Worm (Caenorhabditis elegans) whole organism, L1 larva: ENCODE results near the gene rbm-25.
A peak's percentile ranks its signal among the peaks of the same experiment; 100 is the strongest.

Source experiments
- F16B12.6 ChIP-seq: fragments of 150-350 bp; optimal IDR thresholded peaks from 2 replicates; lab custom pipeline; 2014; ENCODE audit warnings: missing biosample characterization, missing genetic modification characterization
- aha-1 ChIP-seq: fragments of 150-350 bp; optimal IDR thresholded peaks from 2 replicates; lab custom pipeline; 2014; ENCODE audit warnings: missing biosample characterization, missing genetic modification characterization
- alr-1 ChIP-seq: fragments of 200-800 bp; sonication (Bioruptor generic); optimal IDR thresholded peaks from 2 replicates; lab custom pipeline; 2018; ENCODE audit warnings: borderline replicate concordance, mild to moderate bottlenecking, missing genetic modification characterization, missing compliant biosample characterization
- ceh-82 ChIP-seq, 3 experiments: fragments of 150-350 bp in 1 of 3; sonication (generic microtip) in 2 of 3; optimal IDR thresholded peaks; 2 replicates each; lab custom pipeline; 2014 to 2017; ENCODE audit warnings: missing biosample characterization in 3 of 3, missing genetic modification characterization in 3 of 3
- ceh-88 ChIP-seq: fragments of 200-800 bp; sonication (Bioruptor generic); IDR thresholded peaks from 2 replicates; pipeline ENCODE4 v1.3.6; 2022; ENCODE audit warnings: missing genetic modification characterization, missing compliant biosample characterization
- dpl-1 ChIP-seq, 3 experiments: fragments of 150-350 bp in 2 of 3; sonication (generic microtip) in 1 of 3; optimal IDR thresholded peaks; 2 replicates each; lab custom pipeline; 2014 to 2017; ENCODE audit warnings: missing biosample characterization in 3 of 3, missing genetic modification characterization in 3 of 3, missing genetic modification reagents in 3 of 3
- dsc-1 ChIP-seq: sonication (generic microtip); optimal IDR thresholded peaks from 2 replicates; lab custom pipeline; 2016; ENCODE audit warnings: mild to moderate bottlenecking, missing genetic modification characterization, missing compliant biosample characterization
- efl-1 ChIP-seq, 4 experiments: fragments of 150-350 bp; optimal IDR thresholded peaks in 3 of 4; peaks in 1 of 4; 1 replicate in 1 of 4; 2 replicates in 3 of 4; lab custom pipeline; 2014; ENCODE audit warnings: missing biosample characterization in 2 of 4, missing genetic modification characterization in 2 of 4, missing genetic modification reagents in 2 of 4
- efl-3 ChIP-seq: fragments of 200-800 bp; sonication (Bioruptor generic); optimal IDR thresholded peaks from 2 replicates; lab custom pipeline; 2018; ENCODE audit warnings: mild to moderate bottlenecking, missing genetic modification characterization, missing compliant biosample characterization
- elt-2 ChIP-seq: sonication (generic microtip); optimal IDR thresholded peaks from 2 replicates; lab custom pipeline; 2016; ENCODE audit warnings: missing genetic modification characterization, mild to moderate bottlenecking, inconsistent platforms, missing compliant biosample characterization, missing genetic modification reagents
- elt-3 ChIP-seq, 6 experiments: fragments of 150-350 bp in 1 of 6; sonication (generic microtip); optimal IDR thresholded peaks; 2 replicates each; lab custom pipeline; 2017 to 2018; ENCODE audit warnings: missing biosample characterization in 6 of 6, missing genetic modification characterization in 6 of 6, inconsistent platforms in 1 of 6
- grh-1 ChIP-seq: fragments of 200-800 bp; sonication (Bioruptor generic); IDR thresholded peaks from 2 replicates; pipeline ENCODE4 v1.3.6; 2022; ENCODE audit warnings: missing genetic modification reagents, missing genetic modification characterization, missing compliant biosample characterization
- isw-1 ChIP-seq: fragments of 200-800 bp; sonication (Bioruptor generic); IDR thresholded peaks from 2 replicates; pipeline ENCODE4 v1.3.6; 2022; ENCODE audit warnings: missing genetic modification characterization, missing compliant biosample characterization
- jun-1 ChIP-seq: fragments of 150-350 bp; optimal IDR thresholded peaks from 2 replicates; lab custom pipeline; 2014; ENCODE audit warnings: missing biosample characterization, missing genetic modification reagents, missing genetic modification characterization
- lin-13 ChIP-seq: fragments of 150-350 bp; optimal IDR thresholded peaks from 2 replicates; lab custom pipeline; 2014; ENCODE audit warnings: missing biosample characterization, missing genetic modification reagents, missing genetic modification characterization
- lin-14 ChIP-seq: fragments of 200-800 bp; sonication (Bioruptor generic); optimal IDR thresholded peaks from 2 replicates; lab custom pipeline; 2018; ENCODE audit warnings: mild to moderate bottlenecking, missing genetic modification characterization, moderate library complexity, missing compliant biosample characterization
- lin-35 ChIP-seq, 2 experiments: fragments of 150-350 bp; optimal IDR thresholded peaks; 2 replicates each; lab custom pipeline; 2014; ENCODE audit warnings: missing biosample characterization in 2 of 2, missing genetic modification characterization in 2 of 2, missing genetic modification reagents in 2 of 2
- lin-39 ChIP-seq: fragments of 150-350 bp; optimal IDR thresholded peaks from 2 replicates; lab custom pipeline; 2014; ENCODE audit warnings: missing biosample characterization, missing genetic modification reagents, missing genetic modification characterization
- lsy-2 ChIP-seq, 2 experiments: fragments of 150-350 bp; optimal IDR thresholded peaks; 2 replicates each; lab custom pipeline; 2014; ENCODE audit warnings: missing biosample characterization in 2 of 2, missing genetic modification characterization in 2 of 2
- mab-9 ChIP-seq: fragments of 200-800 bp; sonication (Bioruptor generic); IDR thresholded peaks from 2 replicates; pipeline ENCODE4 v1.3.6; 2022; ENCODE audit warnings: missing genetic modification reagents, missing genetic modification characterization, missing compliant biosample characterization
- mep-1 ChIP-seq: fragments of 150-350 bp; optimal IDR thresholded peaks from 2 replicates; lab custom pipeline; 2014; ENCODE audit warnings: missing biosample characterization, missing genetic modification characterization
- nhr-11 ChIP-seq: fragments of 150-350 bp; optimal IDR thresholded peaks from 2 replicates; lab custom pipeline; 2014; ENCODE audit warnings: missing biosample characterization, missing genetic modification characterization
- nhr-77 ChIP-seq: fragments of 150-350 bp; optimal IDR thresholded peaks from 2 replicates; lab custom pipeline; 2014; ENCODE audit warnings: missing biosample characterization, missing genetic modification characterization
- nhr-85 ChIP-seq: sonication (generic microtip); peaks from one replicate; lab custom pipeline; 2016; ENCODE audit warnings: missing genetic modification characterization, inconsistent platforms, missing compliant biosample characterization
- nhr-90 ChIP-seq: sonication (generic microtip); optimal IDR thresholded peaks from 2 replicates; lab custom pipeline; 2016; ENCODE audit warnings: mild to moderate bottlenecking, missing genetic modification characterization, missing compliant biosample characterization; ENCODE audit not compliant: poor library complexity
- pax-3 ChIP-seq: fragments of 200-800 bp; sonication (Bioruptor generic); optimal IDR thresholded peaks from 2 replicates; lab custom pipeline; 2018; ENCODE audit warnings: mild to moderate bottlenecking, missing genetic modification characterization, moderate library complexity, missing compliant biosample characterization
- rnt-1 ChIP-seq: sonication (generic microtip); optimal IDR thresholded peaks from 2 replicates; lab custom pipeline; 2016; ENCODE audit warnings: mild to moderate bottlenecking, missing genetic modification characterization, moderate library complexity, missing compliant biosample characterization
- snpc-4 ChIP-seq: fragments of 150-350 bp; optimal IDR thresholded peaks from 2 replicates; lab custom pipeline; 2014; ENCODE audit warnings: missing biosample characterization, missing genetic modification characterization
- sox-4 ChIP-seq: sonication (generic microtip); optimal IDR thresholded peaks from 2 replicates; lab custom pipeline; 2016; ENCODE audit warnings: missing genetic modification characterization, missing compliant biosample characterization
- sup-37 ChIP-seq: fragments of 200-800 bp; sonication (Bioruptor generic); optimal IDR thresholded peaks from 2 replicates; lab custom pipeline; 2018; ENCODE audit warnings: mild to moderate bottlenecking, missing genetic modification characterization, missing compliant biosample characterization
- swsn-7 ChIP-seq: sonication (generic microtip); optimal IDR thresholded peaks from 2 replicates; lab custom pipeline; 2016; ENCODE audit warnings: missing genetic modification characterization, missing compliant biosample characterization
- unc-130 ChIP-seq: fragments of 150-350 bp; optimal IDR thresholded peaks from 2 replicates; lab custom pipeline; 2017; ENCODE audit warnings: missing biosample characterization, missing genetic modification characterization, inconsistent platforms
- unc-30 ChIP-seq: sonication (generic microtip); optimal IDR thresholded peaks from 2 replicates; lab custom pipeline; 2017; ENCODE audit warnings: missing biosample characterization, missing genetic modification characterization
- unc-62 ChIP-seq: fragments of 150-350 bp; optimal IDR thresholded peaks from 2 replicates; lab custom pipeline; 2014; ENCODE audit warnings: missing biosample characterization, missing genetic modification reagents, missing genetic modification characterization
- zip-4 ChIP-seq: fragments of 200-800 bp; sonication (Bioruptor generic); optimal IDR thresholded peaks from 2 replicates; lab custom pipeline; 2018; ENCODE audit warnings: mild to moderate bottlenecking, missing genetic modification characterization, moderate library complexity, missing compliant biosample characterization
- ztf-4 ChIP-seq: fragments of 150-350 bp; optimal IDR thresholded peaks from 2 replicates; lab custom pipeline; 2014; ENCODE audit warnings: missing biosample characterization, missing genetic modification characterization

rbm-25 gene

ce11 chrV:12536409-12537038 is 38.5 kb downstream of the rbm-25 start (continued):
- TF ChIP-seq dpl-1 (GFP tag; optimal IDR thresholded peaks at IDR 0.05; lab: Kevin White, UChicago) (no peak), rnt-1 (tag; lab: Kevin White, UChicago) (no peak), zip-4 (GFP tag; lab: Kevin White, UChicago) (no peak), jun-1 (tag; lab: Kevin White, UChicago) (no peak), mab-9 (GFP tag; lab: Robert Waterston, UW) (no peak), lin-13 (no peak), elt-2 (tag; lab: Kevin White, UChicago) (no peak), aha-1 (no peak), isw-1 (no peak), swsn-7 (tag; lab: Kevin White, UChicago) (no peak), nhr-77 (tag; lab: Kevin White, UChicago) (no peak), sup-37 (GFP tag; lab: Kevin White, UChicago) (no peak), grh-1 (GFP tag; lab: Robert Waterston, UW) (no peak), ceh-88 (GFP tag; lab: Robert Waterston, UW) (no peak), lin-39 (tag; lab: Kevin White, UChicago) (no peak), mep-1 (tag; lab: Kevin White, UChicago) (peak; percentile 27), unc-130 (tag; lab: Kevin White, UChicago) (no peak), sox-4 (tag; lab: Kevin White, UChicago) (no peak), unc-30 (tag; lab: Kevin White, UChicago) (no peak), lin-14 (peak; percentile 59), nhr-11 (tag; lab: Kevin White, UChicago) (no peak), ztf-4 (tag; lab: Kevin White, UChicago) (no peak), nhr-90 (no peak), alr-1 (no peak), elt-3 (tag; optimal IDR thresholded peaks at IDR 0.05; lab: Kevin White, UChicago) (peak in 1 of 6 experiments; percentile 26), nhr-85 (tag; lab: Kevin White, UChicago) (peak; percentile 78)

- no peak for TF ChIP-seq efl-3 (GFP tag; lab: Kevin White, UChicago)
- TF ChIP-seq, all 84 proteins: peak for 0
These were observed 39.5 kb downstream of the rbm-25 start for ce11 chrV:12537505-12537904.

- no peak for TF ChIP-seq F16B12.6
- no peak for TF ChIP-seq isw-1
- peak; percentile 9 for TF ChIP-seq rnt-1 (tag; lab: Kevin White, UChicago)
- TF ChIP-seq pax-3 (tag; lab: Kevin White, UChicago): no peak
- peak; percentile 9 for TF ChIP-seq dsc-1 (tag; lab: Kevin White, UChicago)
- peak in 1 of 2 experiments; percentile 26 for TF ChIP-seq lsy-2 (tag; optimal IDR thresholded peaks at IDR 0.05; lab: Kevin White, UChicago)
- TF ChIP-seq grh-1 (GFP tag; lab: Robert Waterston, UW): no peak
- TF ChIP-seq lin-35 (GFP tag; optimal IDR thresholded peaks at IDR 0.05; lab: Kevin White, UChicago): peak in 1 of 2 experiments; percentile 9
- peak; percentile 74 for TF ChIP-seq nhr-85 (tag; lab: Kevin White, UChicago)
- no peak for TF ChIP-seq snpc-4 (tag; lab: Kevin White, UChicago)
- TF ChIP-seq mep-1 (tag; lab: Kevin White, UChicago): peak; percentile 45
- TF ChIP-seq ceh-88 (GFP tag; lab: Robert Waterston, UW): no peak
- peak in 1 of 3 experiments; percentile 19 for TF ChIP-seq ceh-82 (tag; optimal IDR thresholded peaks at IDR 0.05; lab: Kevin White, UChicago)
- no peak for TF ChIP-seq aha-1
- peak; percentile 67 for TF ChIP-seq lin-14
- no peak for TF ChIP-seq unc-62
- no peak for TF ChIP-seq efl-1 (optimal IDR thresholded peaks at IDR 0.05; lab: Kevin White, UChicago)
- peak in 1 of 2 experiments; percentile 6 for TF ChIP-seq efl-1 (GFP tag; optimal IDR thresholded peaks at IDR 0.05 in 1 of 2; lab: Kevin White, UChicago)
These were observed 41.2 kb downstream of the rbm-25 start for ce11 chrV:12538984-12539852.
